Worm (Caenorhabditis elegans): ENCODE measurements around the gene ifd-1.

- TF ChIP-seq him-1 (tag; optimal IDR thresholded peaks at IDR 0.05) (no peak), dao-5 (tag; optimal IDR thresholded peaks at IDR 0.05) (no peak)
Observed at ce11 chrX:8800355-8800754, 23.9 kb downstream of the ifd-1 start.
